Fruit fly (Drosophila melanogaster) whole organism, embryonic: ENCODE measurements around the gene CG34179.

ENCODE experiments used
- Ada2b ChIP-seq: fragments of 200-800 bp; sonication (Bioruptor generic); IDR thresholded peaks from 2 replicates; pipeline ENCODE4 v1.3.6; 2022; ENCODE audit warnings: missing biosample characterization, missing genetic modification characterization
- Bgb ChIP-seq: fragments of 200-800 bp; sonication (Bioruptor generic); IDR thresholded peaks from 2 replicates; pipeline ENCODE4 v1.3.6; 2022; ENCODE audit warnings: missing biosample characterization, missing genetic modification characterization; ENCODE audit not compliant: partially characterized antibody
- CG10543 ChIP-seq: fragments of 200-800 bp; sonication (Bioruptor generic); optimal IDR thresholded peaks from 3 replicates; lab custom pipeline; 2017; ENCODE audit warnings: missing biosample characterization, mild to moderate bottlenecking, missing genetic modification characterization, moderate library complexity
- CG10654 ChIP-seq: fragments of 200-800 bp; sonication (Bioruptor generic); optimal IDR thresholded peaks from 2 replicates; lab custom pipeline; 2016; ENCODE audit warnings: missing biosample characterization, missing genetic modification characterization
- CG12769 ChIP-seq: fragments of 200-800 bp; sonication (Bioruptor generic); optimal IDR thresholded peaks from 2 replicates; lab custom pipeline; 2019; ENCODE audit warnings: missing biosample characterization, mild to moderate bottlenecking, missing genetic modification characterization, moderate library complexity
- CG14014 ChIP-seq: fragments of 200-800 bp; sonication (Bioruptor generic); IDR thresholded peaks from 2 replicates; pipeline ENCODE4 v1.3.6; 2022; ENCODE audit warnings: missing biosample characterization, missing genetic modification characterization
- CG15479 ChIP-seq: fragments of 200-800 bp; sonication (Bioruptor generic); optimal IDR thresholded peaks from 3 replicates; lab custom pipeline; 2019; ENCODE audit warnings: missing biosample characterization, mild to moderate bottlenecking, missing genetic modification characterization, moderate library complexity
- CG1647 ChIP-seq: fragments of 200-800 bp; sonication (Bioruptor generic); optimal IDR thresholded peaks from 3 replicates; lab custom pipeline; 2016; ENCODE audit warnings: missing biosample characterization, missing genetic modification characterization
- CG31441 ChIP-seq: fragments of 200-800 bp; sonication (Bioruptor generic); IDR thresholded peaks from 2 replicates; pipeline ENCODE4 v1.3.6; 2022; ENCODE audit warnings: missing biosample characterization, missing genetic modification characterization
- CG4617 ChIP-seq: fragments of 200-800 bp; sonication (Bioruptor generic); optimal IDR thresholded peaks from 3 replicates; lab custom pipeline; 2016; ENCODE audit warnings: missing biosample characterization, missing genetic modification characterization, borderline replicate concordance
- CG4854 ChIP-seq: fragments of 200-800 bp; sonication (Bioruptor generic); optimal IDR thresholded peaks from 2 replicates; lab custom pipeline; 2016; ENCODE audit warnings: missing biosample characterization, missing genetic modification characterization, inconsistent platforms
- CG6254 ChIP-seq: fragments of 200-800 bp; sonication (Bioruptor generic); optimal IDR thresholded peaks from 3 replicates; lab custom pipeline; 2017; ENCODE audit warnings: mild to moderate bottlenecking, missing biosample characterization, missing genetic modification reagents, missing genetic modification characterization
- CG6272 ChIP-seq: fragments of 200-800 bp; sonication (Bioruptor generic); IDR thresholded peaks from 2 replicates; pipeline ENCODE4 v1.3.6; 2022; ENCODE audit warnings: missing biosample characterization, missing genetic modification characterization
- CG6813 ChIP-seq: fragments of 200-800 bp; sonication (Bioruptor generic); optimal IDR thresholded peaks from 2 replicates; lab custom pipeline; 2017; ENCODE audit warnings: missing biosample characterization, missing genetic modification characterization, mild to moderate bottlenecking, moderate library complexity, missing genetic modification reagents
- CG7745 ChIP-seq: fragments of 200-800 bp; sonication (Bioruptor generic); optimal IDR thresholded peaks from 2 replicates; lab custom pipeline; 2018; ENCODE audit warnings: missing biosample characterization, mild to moderate bottlenecking, missing genetic modification characterization, moderate library complexity
- CG7987 ChIP-seq: fragments of 200-800 bp; sonication (Bioruptor generic); optimal IDR thresholded peaks from 2 replicates; lab custom pipeline; 2018; ENCODE audit warnings: missing biosample characterization, mild to moderate bottlenecking, missing genetic modification characterization, moderate library complexity
- CG9215 ChIP-seq: fragments of 200-800 bp; sonication (Bioruptor generic); IDR thresholded peaks from 2 replicates; pipeline ENCODE4 v1.3.6; 2022; ENCODE audit warnings: missing biosample characterization, missing genetic modification characterization
- CG9727 ChIP-seq: fragments of 200-800 bp; sonication (Bioruptor generic); optimal IDR thresholded peaks from 3 replicates; lab custom pipeline; 2017; ENCODE audit warnings: missing biosample characterization, mild to moderate bottlenecking, missing genetic modification characterization
- CG9876 ChIP-seq: fragments of 200-800 bp; sonication (Bioruptor generic); optimal IDR thresholded peaks from 2 replicates; lab custom pipeline; 2016; ENCODE audit warnings: missing biosample characterization, missing genetic modification characterization
- Chrac-16 ChIP-seq: fragments of 200-800 bp; sonication (Bioruptor generic); optimal IDR thresholded peaks from 3 replicates; lab custom pipeline; 2016; ENCODE audit warnings: missing biosample characterization, missing genetic modification characterization
- Dip2 ChIP-seq: fragments of 200-800 bp; sonication (Bioruptor generic); IDR thresholded peaks from 2 replicates; pipeline ENCODE4 v1.3.6; 2022; ENCODE audit warnings: missing biosample characterization, missing genetic modification characterization
- GATAe ChIP-seq: fragments of 200-800 bp; sonication (Bioruptor generic); conservative IDR thresholded peaks from 2 replicates; pipeline ENCODE4 v1.3.6; 2022; ENCODE audit warnings: missing biosample characterization, missing genetic modification characterization
- HLHmδ ChIP-seq: fragments of 200-800 bp; sonication (Bioruptor generic); optimal IDR thresholded peaks from 2 replicates; lab custom pipeline; 2018; ENCODE audit warnings: missing biosample characterization, mild to moderate bottlenecking, missing genetic modification characterization, moderate library complexity
- Hr78 ChIP-seq, 2 experiments: fragments of 200-800 bp in 1 of 2; fragments of >200 bp in 1 of 2; sonication (Bioruptor generic) in 1 of 2; optimal IDR thresholded peaks; 2 replicates each; lab custom pipeline; 2017 to 2019; ENCODE audit warnings: missing biosample characterization in 2 of 2, missing genetic modification characterization in 2 of 2, mild to moderate bottlenecking in 1 of 2, moderate library complexity in 1 of 2
- NFAT ChIP-seq: fragments of 200-800 bp; sonication (Bioruptor generic); IDR thresholded peaks from 2 replicates; pipeline ENCODE4 v1.3.6; 2022; ENCODE audit warnings: missing biosample characterization, missing genetic modification characterization
- Scr ChIP-seq: fragments of 200-800 bp; sonication (Bioruptor generic); IDR thresholded peaks from 2 replicates; pipeline ENCODE4 v1.3.6; 2022; ENCODE audit warnings: missing biosample characterization, missing genetic modification characterization; ENCODE audit not compliant: partially characterized antibody
- YL-1 ChIP-seq: fragments of 200-800 bp; sonication (Bioruptor generic); optimal IDR thresholded peaks from 3 replicates; lab custom pipeline; 2017; ENCODE audit warnings: missing biosample characterization, mild to moderate bottlenecking, missing genetic modification characterization
- ara ChIP-seq: fragments of 200-800 bp; sonication (Bioruptor generic); IDR thresholded peaks from 2 replicates; pipeline ENCODE4 v1.3.6; 2022; ENCODE audit warnings: missing biosample characterization, missing genetic modification characterization
- ase ChIP-seq: fragments of 200-800 bp; sonication (Bioruptor generic); IDR thresholded peaks from 3 replicates; pipeline ENCODE4 v1.3.6; 2022; ENCODE audit warnings: missing biosample characterization, missing genetic modification characterization
- bbx ChIP-seq: fragments of 200-800 bp; sonication (Bioruptor generic); IDR thresholded peaks from 2 replicates; pipeline ENCODE4 v1.3.6; 2022; ENCODE audit warnings: missing biosample characterization, missing genetic modification characterization; ENCODE audit not compliant: partially characterized antibody
- cas ChIP-seq: fragments of 200-800 bp; sonication (Bioruptor generic); IDR thresholded peaks from 2 replicates; pipeline ENCODE4 v1.3.6; 2022; ENCODE audit warnings: missing biosample characterization, missing genetic modification characterization
- cg ChIP-seq: fragments of 200-800 bp; sonication (Bioruptor generic); optimal IDR thresholded peaks from 3 replicates; lab custom pipeline; 2019; ENCODE audit warnings: missing biosample characterization, mild to moderate bottlenecking, missing genetic modification characterization, moderate library complexity
- chm ChIP-seq: fragments of 200-800 bp; sonication (Bioruptor generic); IDR thresholded peaks from 2 replicates; pipeline ENCODE4 v1.3.6; 2022; ENCODE audit warnings: missing biosample characterization, missing genetic modification characterization
- ci ChIP-seq: fragments of 200-800 bp; sonication (Bioruptor generic); IDR thresholded peaks from 3 replicates; pipeline ENCODE4 v1.3.6; 2022; ENCODE audit warnings: missing biosample characterization, missing genetic modification characterization
- crol ChIP-seq: fragments of 200-800 bp; sonication (Bioruptor generic); IDR thresholded peaks from 2 replicates; pipeline ENCODE4 v1.3.6; 2022; ENCODE audit warnings: missing biosample characterization, missing genetic modification characterization
- dmrt11E ChIP-seq: fragments of 200-800 bp; sonication (Bioruptor generic); optimal IDR thresholded peaks from 3 replicates; lab custom pipeline; 2018; ENCODE audit warnings: missing biosample characterization, mild to moderate bottlenecking, missing genetic modification characterization, moderate library complexity
- esg ChIP-seq: fragments of 200-800 bp; sonication (Bioruptor generic); conservative IDR thresholded peaks from 2 replicates; pipeline ENCODE4 v1.3.6; 2022; ENCODE audit warnings: missing biosample characterization, missing genetic modification characterization
- eyg ChIP-seq: fragments of 200-800 bp; sonication (Bioruptor generic); optimal IDR thresholded peaks from 3 replicates; lab custom pipeline; 2016; ENCODE audit warnings: missing biosample characterization, missing genetic modification characterization
- fd3F ChIP-seq: fragments of 200-800 bp; sonication (Bioruptor generic); optimal IDR thresholded peaks from 2 replicates; lab custom pipeline; 2018; ENCODE audit warnings: missing biosample characterization, mild to moderate bottlenecking, missing genetic modification characterization, moderate library complexity
- fd64A ChIP-seq: fragments of 200-800 bp; sonication (Bioruptor generic); optimal IDR thresholded peaks from 3 replicates; lab custom pipeline; 2018; ENCODE audit warnings: missing biosample characterization, mild to moderate bottlenecking, missing genetic modification characterization
- her ChIP-seq: fragments of 200-800 bp; sonication (Bioruptor generic); optimal IDR thresholded peaks from 2 replicates; lab custom pipeline; 2016; ENCODE audit warnings: missing biosample characterization, missing genetic modification characterization
- jing ChIP-seq: fragments of 200-800 bp; sonication (Bioruptor generic); optimal IDR thresholded peaks from 2 replicates; lab custom pipeline; 2018; ENCODE audit warnings: missing biosample characterization, mild to moderate bottlenecking, missing genetic modification characterization
- mirr ChIP-seq: fragments of 200-800 bp; sonication (Bioruptor generic); optimal IDR thresholded peaks from 3 replicates; lab custom pipeline; 2018; ENCODE audit warnings: missing biosample characterization, mild to moderate bottlenecking, missing genetic modification characterization
- pita ChIP-seq: fragments of 200-800 bp; sonication (Bioruptor generic); optimal IDR thresholded peaks from 2 replicates; lab custom pipeline; 2017; ENCODE audit warnings: missing biosample characterization, mild to moderate bottlenecking, missing genetic modification characterization
- pros ChIP-seq: fragments of 200-800 bp; sonication (Bioruptor generic); optimal IDR thresholded peaks from 3 replicates; lab custom pipeline; 2019; ENCODE audit warnings: missing biosample characterization, mild to moderate bottlenecking, missing genetic modification characterization, moderate library complexity
- sr ChIP-seq: fragments of 200-800 bp; sonication (Bioruptor generic); IDR thresholded peaks from 3 replicates; pipeline ENCODE4 v1.3.6; 2022; ENCODE audit warnings: missing biosample characterization, missing genetic modification characterization
- tio ChIP-seq: fragments of 200-800 bp; sonication (Bioruptor generic); optimal IDR thresholded peaks from 2 replicates; lab custom pipeline; 2017; ENCODE audit warnings: missing biosample characterization, missing genetic modification characterization, inconsistent platforms
- trem ChIP-seq: fragments of 200-800 bp; optimal IDR thresholded peaks from 3 replicates; lab custom pipeline; 2019; ENCODE audit warnings: missing biosample characterization, mild to moderate bottlenecking, missing genetic modification characterization, moderate library complexity
- ttk ChIP-seq: fragments of 200-800 bp; sonication (Bioruptor generic); IDR thresholded peaks from 2 replicates; pipeline ENCODE4 v2.1.2; 2022; ENCODE audit warnings: missing biosample characterization, missing genetic modification characterization
- wor ChIP-seq: fragments of 200-800 bp; sonication (Bioruptor generic); IDR thresholded peaks from 2 replicates; pipeline ENCODE4 v1.3.6; 2022; ENCODE audit warnings: missing biosample characterization, missing genetic modification characterization
- z ChIP-seq: fragments of 200-800 bp; sonication (Bioruptor generic); IDR thresholded peaks from 3 replicates; pipeline ENCODE4 v1.3.6; 2022; ENCODE audit warnings: missing biosample characterization, missing genetic modification characterization

Gene CG34179

DNA sequence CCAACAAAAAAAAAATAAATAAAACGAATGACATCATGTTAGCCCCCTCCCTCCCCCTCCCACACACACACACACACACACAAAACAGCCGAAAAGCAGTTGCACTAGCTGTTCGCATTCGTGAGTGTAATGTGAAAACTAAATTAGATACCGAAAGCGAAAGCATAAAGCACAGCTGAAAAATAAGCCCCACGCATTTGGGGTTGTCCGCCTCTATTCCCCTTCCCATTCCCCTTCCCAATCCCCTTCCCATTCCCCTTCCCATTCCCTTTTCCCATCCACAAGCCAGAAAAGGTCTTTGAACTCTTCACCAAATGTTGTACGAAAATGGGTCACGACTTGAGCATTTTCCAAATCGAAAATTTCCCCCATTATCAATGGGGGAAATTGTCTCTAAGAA, 26.8 kb upstream of the CG34179 start:
- TF ChIP-seq CG9876 (GFP tag; lab: Kevin White, UChicago): no peak
- peak; percentile 95 for TF ChIP-seq CG7745 (tag; lab: Kevin White, UChicago)
- peak; percentile 9 for TF ChIP-seq CG6813 (GFP tag; lab: Kevin White, UChicago)
- TF ChIP-seq mirr: no peak
- TF ChIP-seq ttk (GFP tag; lab: Robert Waterston, UW): peak; percentile 70; the same call in 1 of the 2 replicates
- TF ChIP-seq Bgb (GFP tag; lab: Robert Waterston, UW): no peak; the same call in 1 of the 2 replicates
- TF ChIP-seq ara (GFP tag; lab: Robert Waterston, UW): peak; percentile 22; the same call in 1 of the 2 replicates
- no peak for TF ChIP-seq eyg
- TF ChIP-seq Dip2 (GFP tag; lab: Robert Waterston, UW): no peak
- TF ChIP-seq CG9727: no peak
- no peak for TF ChIP-seq GATAe (GFP tag; lab: Robert Waterston, UW)
- no peak for TF ChIP-seq CG9215
- no peak for TF ChIP-seq CG15479
- no peak for TF ChIP-seq esg
- TF ChIP-seq pros (GFP tag; lab: Kevin White, UChicago): peak; percentile 90
- TF ChIP-seq Ada2b: no peak
- TF ChIP-seq CG10543 (GFP tag; lab: Kevin White, UChicago): peak; percentile 41
- TF ChIP-seq Scr: 0 out of 2 replicates have a peak, but pooled peaks have one; percentile 28
- TF ChIP-seq CG10654 (GFP tag; lab: Kevin White, UChicago): no peak
- no peak for TF ChIP-seq HLHmδ
- TF ChIP-seq CG4854 (GFP tag; lab: Kevin White, UChicago): no peak
- no peak for TF ChIP-seq CG7987 (GFP tag; lab: Kevin White, UChicago)
- no peak for TF ChIP-seq Chrac-16
- TF ChIP-seq sr (GFP tag; lab: Robert Waterston, UW): peak; percentile 66; the same call in 2 of the 3 replicates
- TF ChIP-seq tio (GFP tag; lab: Kevin White, UChicago): no peak
- no peak for TF ChIP-seq YL-1 (GFP tag; lab: Kevin White, UChicago)
- TF ChIP-seq wor (GFP tag; lab: Robert Waterston, UW): no peak
- TF ChIP-seq bbx: 0 out of 2 replicates have a peak, but pooled peaks have one; percentile 29
- TF ChIP-seq CG31441 (GFP tag; lab: Robert Waterston, UW): no peak
- no peak for TF ChIP-seq CG6272
- TF ChIP-seq cas (GFP tag; lab: Robert Waterston, UW): no peak
- TF ChIP-seq CG14014: no peak
- no peak for TF ChIP-seq dmrt11E (tag; lab: Kevin White, UChicago)
- TF ChIP-seq trem: no peak
- TF ChIP-seq chm (GFP tag; lab: Robert Waterston, UW): peak; percentile 57; the same call in 1 of the 2 replicates
- TF ChIP-seq cg: peak; percentile 72
- no peak for TF ChIP-seq pita (GFP tag; lab: Kevin White, UChicago)
- TF ChIP-seq jing (GFP tag; lab: Kevin White, UChicago): no peak
- TF ChIP-seq ci (GFP tag; lab: Robert Waterston, UW): 0 out of 3 replicates have a peak, but pooled peaks have one; percentile 59
- peak; percentile 33 for TF ChIP-seq CG6254 (GFP tag; lab: Kevin White, UChicago)
- no peak for TF ChIP-seq CG4617 (GFP tag; lab: Kevin White, UChicago)
- no peak for TF ChIP-seq CG1647 (GFP tag; lab: Kevin White, UChicago)
- no peak for TF ChIP-seq ase (GFP tag; lab: Robert Waterston, UW)
- TF ChIP-seq crol: peak; percentile 98
- no peak for TF ChIP-seq her (GFP tag; lab: Kevin White, UChicago)
- TF ChIP-seq fd3F (GFP tag; lab: Kevin White, UChicago): no peak
- no peak for TF ChIP-seq NFAT
- TF ChIP-seq z (GFP tag; lab: Robert Waterston, UW): peak; percentile 94
- peak; percentile 2 for TF ChIP-seq fd64A (GFP tag; lab: Kevin White, UChicago)
- TF ChIP-seq CG12769 (tag; lab: Kevin White, UChicago): peak; percentile 80
- TF ChIP-seq Hr78 (GFP tag; optimal IDR thresholded peaks at IDR 0.05; lab: Kevin White, UChicago): peak in 1 of 2 experiments; percentile 19
